Fruit fly (Drosophila melanogaster): ENCODE results near the gene CG14042.

Gene CG14042

DNA sequence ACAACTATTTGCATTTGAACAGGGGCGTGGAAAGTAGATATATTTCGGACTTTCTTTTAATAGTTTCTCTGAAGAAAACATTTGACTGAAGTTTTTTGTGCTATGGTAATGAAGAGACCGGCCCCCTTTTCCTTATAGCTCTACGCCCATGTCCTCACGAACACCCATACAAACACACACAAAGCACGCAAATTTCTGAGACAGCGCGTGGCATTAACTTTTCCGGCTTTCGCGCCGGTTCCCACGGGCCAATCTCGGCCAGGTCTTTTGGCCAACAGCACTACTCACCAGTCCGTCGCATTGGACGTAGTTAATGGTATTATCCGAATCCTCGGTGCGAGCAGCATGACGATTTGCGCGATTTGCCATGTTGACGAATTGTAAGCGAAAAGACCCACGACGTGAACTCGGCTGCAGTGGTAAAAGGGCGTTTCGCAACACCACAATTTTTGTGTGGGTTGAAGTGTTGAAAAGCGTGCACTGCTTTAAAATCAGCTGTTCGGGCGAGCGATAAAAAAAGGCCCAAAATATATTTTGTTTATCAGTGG is 14.9 kb downstream of the CG14042 start, which contains the start of gene senju (continued):
- TF ChIP-seq gcm2 (GFP tag; optimal IDR thresholded peaks at IDR 0.05) (peak; percentile 68), CG8765 (GFP tag; IDR thresholded peaks at IDR 0.05) (peak; percentile 50), CG15011 (GFP tag; optimal IDR thresholded peaks at IDR 0.05) (peak; percentile 39), CG32532 (GFP tag; IDR thresholded peaks at IDR 0.05) (peak; percentile 89), mirr (GFP tag; optimal IDR thresholded peaks at IDR 0.05) (peak; percentile 84), Xbp1 (GFP tag; optimal IDR thresholded peaks at IDR 0.05) (peak; percentile 88), CG5953 (GFP tag; IDR thresholded peaks at IDR 0.05) (peak; percentile 62; the same call in 1 of the 2 replicates), HLH4C (GFP tag; IDR thresholded peaks at IDR 0.05; ENCODE audit: partially characterized antibody) (0 out of 3 replicates have a peak, but pooled peaks have one; percentile 27), Hmr (GFP tag; optimal IDR thresholded peaks at IDR 0.05) (peak; percentile 91), CG14050 (GFP tag; IDR thresholded peaks at IDR 0.05) (peak; percentile 65), CG5245 (GFP tag; optimal IDR thresholded peaks at IDR 0.05) (peak; percentile 80), bbx (GFP tag; IDR thresholded peaks at IDR 0.05; ENCODE audit: partially characterized antibody) (peak; percentile 35; the same call in 1 of the 2 replicates), mld (GFP tag; IDR thresholded peaks at IDR 0.05; ENCODE audit: partially characterized antibody) (0 out of 3 replicates have a peak, but pooled peaks have one; percentile 46), Med (GFP tag) (peak; percentile 98), eve (GFP tag; optimal IDR thresholded peaks at IDR 0.05) (no peak), CG7745 (tag; optimal IDR thresholded peaks at IDR 0.05) (no peak), CG12219 (GFP tag; optimal IDR thresholded peaks at IDR 0.05) (peak; percentile 71), H2.0 (GFP tag; IDR thresholded peaks at IDR 0.05) (peak; percentile 70), CG10267 (tag; optimal IDR thresholded peaks at IDR 0.05) (peak; percentile 99), D19B (GFP tag; optimal IDR thresholded peaks at IDR 0.05) (peak; percentile 71), CG12236 (GFP tag; optimal IDR thresholded peaks at IDR 0.05) (peak; percentile 62), CG8944 (GFP tag; optimal IDR thresholded peaks at IDR 0.05) (peak; percentile 93), CG10462 (GFP tag; optimal IDR thresholded peaks at IDR 0.05) (peak; percentile 82), Ada2b (GFP tag; IDR thresholded peaks at IDR 0.05) (peak; percentile 81), CG1529 (GFP tag; optimal IDR thresholded peaks at IDR 0.05) (peak; percentile 72), CG1602 (GFP tag; optimal IDR thresholded peaks at IDR 0.05) (peak; percentile 69), BEAF-32 (GFP tag; optimal IDR thresholded peaks at IDR 0.05) (peak; percentile 57), grau (tag; optimal IDR thresholded peaks at IDR 0.05) (peak; percentile 77), Sin3A (optimal IDR thresholded peaks at IDR 0.05) (peak; percentile 77), emc (GFP tag; optimal IDR thresholded peaks at IDR 0.05) (peak; percentile 78), CG12942 (GFP tag; optimal IDR thresholded peaks at IDR 0.05) (peak; percentile 84), gce (GFP tag; IDR thresholded peaks at IDR 0.05) (peak; percentile 79; the same call in 2 of the 3 replicates), CG11560 (tag; IDR thresholded peaks at IDR 0.05) (no peak), Dek (tag; optimal IDR thresholded peaks at IDR 0.05) (peak; percentile 75), CG8478 (optimal IDR thresholded peaks at IDR 0.05) (no peak), CG4730 (GFP tag; IDR thresholded peaks at IDR 0.05) (peak; percentile 57), CG14014 (GFP tag; IDR thresholded peaks at IDR 0.05) (peak; percentile 83), Atf-2 (GFP tag; optimal IDR thresholded peaks at IDR 0.05) (peak; percentile 62), Bgb (GFP tag; IDR thresholded peaks at IDR 0.05; ENCODE audit: partially characterized antibody) (peak; percentile 48; the same call in 1 of the 2 replicates), ara (GFP tag; IDR thresholded peaks at IDR 0.05) (peak; percentile 79), CG34422 (GFP tag; IDR thresholded peaks at IDR 0.05) (peak; percentile 94), CG30020 (tag; optimal IDR thresholded peaks at IDR 0.05) (peak; percentile 55), her (GFP tag; optimal IDR thresholded peaks at IDR 0.05) (peak; percentile 91), CG10321 (GFP tag; IDR thresholded peaks at IDR 0.05) (0 out of 2 replicates have a peak, but pooled peaks have one; percentile 32), Mrtf (GFP tag; IDR thresholded peaks at IDR 0.05) (peak; percentile 80), CG8388 (GFP tag; optimal IDR thresholded peaks at IDR 0.05) (peak; percentile 81), CG10274 (GFP tag; optimal IDR thresholded peaks at IDR 0.05) (peak; percentile 21), CG4328 (GFP tag; optimal IDR thresholded peaks at IDR 0.05) (peak; percentile 83), CG7987 (GFP tag; optimal IDR thresholded peaks at IDR 0.05) (peak; percentile 93), HLH54F (GFP tag; optimal IDR thresholded peaks at IDR 0.05) (peak; percentile 81), CG15269 (tag; optimal IDR thresholded peaks at IDR 0.05) (peak; percentile 83)
